Fruit fly (Drosophila melanogaster): ENCODE measurements around the gene RpS21.

- TF ChIP-seq Lim3 (GFP tag; IDR thresholded peaks at IDR 0.05) (no peak), amos (GFP tag; IDR thresholded peaks at IDR 0.05; ENCODE audit: partially characterized antibody) (no peak), Max (GFP tag; optimal IDR thresholded peaks at IDR 0.05) (no peak), Optix (GFP tag; IDR thresholded peaks at IDR 0.05) (no peak), Antp (GFP tag; optimal IDR thresholded peaks at IDR 0.05) (no peak), chm (GFP tag; IDR thresholded peaks at IDR 0.05) (0 out of 2 replicates have a peak, but pooled peaks have one; percentile 23), Taf1 (GFP tag; IDR thresholded peaks at IDR 0.05) (no peak), Sox102F (GFP tag; optimal IDR thresholded peaks at IDR 0.05) (no peak), CG30431 (GFP tag; optimal IDR thresholded peaks at IDR 0.05) (no peak), gcm2 (GFP tag; optimal IDR thresholded peaks at IDR 0.05) (no peak), Trl (optimal IDR thresholded peaks at IDR 0.05) (peak; percentile 2 to 15), Trl (GFP tag; optimal IDR thresholded peaks at IDR 0.05) (no peak), CG18619 (GFP tag; optimal IDR thresholded peaks at IDR 0.05) (no peak), CG17612 (GFP tag; IDR thresholded peaks at IDR 0.05) (no peak)
Observed at dm6 chr2L:2891200-2891599, 35.3 kb downstream of the RpS21 start.

Data from whole organism, embryonic.